Fruit fly (Drosophila melanogaster) whole organism, larva: ENCODE results near the gene cyst.
A peak's percentile ranks its signal among the peaks of the same experiment; 100 is the strongest.

ENCODE experiments used
- noc ChIP-seq: fragments of 200-800 bp; sonication (Bioruptor generic); optimal IDR thresholded peaks from 3 replicates; lab custom pipeline; 2019; ENCODE audit warnings: missing biosample characterization, mild to moderate bottlenecking, missing genetic modification characterization, moderate library complexity

Gene cyst

dm6 chr2L:19469751-19470150 is 38.8 kb downstream of the cyst start:
- TF ChIP-seq noc (tag; lab: Kevin White, UChicago): no peak

dm6 chr2L:19469090-19469489 is 39.5 kb downstream of the cyst start:
- TF ChIP-seq noc (tag; lab: Kevin White, UChicago): no peak

dm6 chr2L:19463824-19464317 is 44.7 kb downstream of the cyst start, which contains the start of gene tj:
tj (plus strand) TSS chr2L:19464267.
- TF ChIP-seq noc (tag; lab: Kevin White, UChicago): no peak

- no peak for TF ChIP-seq noc (tag; lab: Kevin White, UChicago)
These were observed 45.2 kb downstream of the cyst start for dm6 chr2L:19463405-19463804.

dm6 chr2L:19462898-19463297 is 45.7 kb downstream of the cyst start:
- no peak for TF ChIP-seq noc (tag; lab: Kevin White, UChicago)

- no peak for TF ChIP-seq noc (tag; lab: Kevin White, UChicago)
These were observed 49.2 kb downstream of the cyst start for dm6 chr2L:19459404-19459803.

dm6 chr2L:19457890-19458580 is 50.5 kb downstream of the cyst start:
- TF ChIP-seq noc (tag; lab: Kevin White, UChicago): no peak

- no peak for TF ChIP-seq noc (tag; lab: Kevin White, UChicago)
These were observed 52.8 kb downstream of the cyst start for dm6 chr2L:19455723-19456122.

dm6 chr2L:19455209-19455608 is 53.4 kb downstream of the cyst start:
- no peak for TF ChIP-seq noc (tag; lab: Kevin White, UChicago)

- TF ChIP-seq noc (tag; lab: Kevin White, UChicago): no peak
These were observed 54.4 kb downstream of the cyst start, which contains the start of gene CG10026 for dm6 chr2L:19454070-19454751. CG10026 (plus strand) TSS chr2L:19454256.

- TF ChIP-seq noc (tag; lab: Kevin White, UChicago): no peak
These were observed 55.2 kb downstream of the cyst start, which contains the start of gene Top2 for dm6 chr2L:19453381-19453780. Top2 (minus strand) TSS chr2L:19453490.

dm6 chr2L:19452535-19453317 is 55.8 kb downstream of the cyst start:
- TF ChIP-seq noc (tag; lab: Kevin White, UChicago): peak; percentile 7
